Fruit fly (Drosophila melanogaster) whole organism, wandering third instar larva: ENCODE measurements around the gene kra.

Experiments
- Abd-B ChIP-seq: fragments of >200 bp; optimal IDR thresholded peaks from 2 replicates; lab custom pipeline; 2017; ENCODE audit warnings: missing biosample characterization, missing genetic modification characterization
- CG9705 ChIP-seq: fragments of 200-800 bp; sonication (Bioruptor generic); optimal IDR thresholded peaks from 2 replicates; lab custom pipeline; 2018; ENCODE audit warnings: missing biosample characterization, mild to moderate bottlenecking, missing genetic modification characterization
- Dif ChIP-seq: fragments of 200-275, 200-300 bp; sonication (Bioruptor generic); optimal IDR thresholded peaks from 2 replicates; lab custom pipeline; 2018; ENCODE audit warnings: missing biosample characterization, missing genetic modification characterization; ENCODE audit not compliant: partially characterized antibody
- Hr78 ChIP-seq: fragments of >200 bp; optimal IDR thresholded peaks from 2 replicates; lab custom pipeline; 2017; ENCODE audit warnings: missing biosample characterization, missing genetic modification characterization
- Mio ChIP-seq: sonication (Bioruptor generic); optimal IDR thresholded peaks from 2 replicates; lab custom pipeline; 2016; ENCODE audit warnings: missing biosample characterization, missing genetic modification characterization
- Sp1 ChIP-seq: fragments of 200-800 bp; sonication (Bioruptor generic); optimal IDR thresholded peaks from 3 replicates; lab custom pipeline; 2019; ENCODE audit warnings: missing biosample characterization, mild to moderate bottlenecking, missing genetic modification characterization, moderate library complexity
- dmrt93B ChIP-seq: fragments of 200-800 bp; sonication (Bioruptor generic); optimal IDR thresholded peaks from 2 replicates; lab custom pipeline; 2018; ENCODE audit warnings: missing biosample characterization, mild to moderate bottlenecking, missing genetic modification characterization
- fru ChIP-seq: fragments of 200-800 bp; sonication (Bioruptor generic); optimal IDR thresholded peaks from 3 replicates; lab custom pipeline; 2016; ENCODE audit warnings: missing biosample characterization, mild to moderate bottlenecking, missing genetic modification characterization
- h ChIP-seq: fragments of 200-800 bp; sonication (Bioruptor generic); optimal IDR thresholded peaks from 3 replicates; lab custom pipeline; 2016; ENCODE audit warnings: missing biosample characterization, mild to moderate bottlenecking, missing genetic modification characterization
- lola ChIP-seq: fragments of >200 bp; optimal IDR thresholded peaks from 2 replicates; lab custom pipeline; 2017; ENCODE audit warnings: missing biosample characterization, missing genetic modification characterization
- woc ChIP-seq: sonication (Bioruptor generic); optimal IDR thresholded peaks from 2 replicates; lab custom pipeline; 2016; ENCODE audit warnings: missing biosample characterization, mild to moderate bottlenecking, missing genetic modification characterization

DNA sequence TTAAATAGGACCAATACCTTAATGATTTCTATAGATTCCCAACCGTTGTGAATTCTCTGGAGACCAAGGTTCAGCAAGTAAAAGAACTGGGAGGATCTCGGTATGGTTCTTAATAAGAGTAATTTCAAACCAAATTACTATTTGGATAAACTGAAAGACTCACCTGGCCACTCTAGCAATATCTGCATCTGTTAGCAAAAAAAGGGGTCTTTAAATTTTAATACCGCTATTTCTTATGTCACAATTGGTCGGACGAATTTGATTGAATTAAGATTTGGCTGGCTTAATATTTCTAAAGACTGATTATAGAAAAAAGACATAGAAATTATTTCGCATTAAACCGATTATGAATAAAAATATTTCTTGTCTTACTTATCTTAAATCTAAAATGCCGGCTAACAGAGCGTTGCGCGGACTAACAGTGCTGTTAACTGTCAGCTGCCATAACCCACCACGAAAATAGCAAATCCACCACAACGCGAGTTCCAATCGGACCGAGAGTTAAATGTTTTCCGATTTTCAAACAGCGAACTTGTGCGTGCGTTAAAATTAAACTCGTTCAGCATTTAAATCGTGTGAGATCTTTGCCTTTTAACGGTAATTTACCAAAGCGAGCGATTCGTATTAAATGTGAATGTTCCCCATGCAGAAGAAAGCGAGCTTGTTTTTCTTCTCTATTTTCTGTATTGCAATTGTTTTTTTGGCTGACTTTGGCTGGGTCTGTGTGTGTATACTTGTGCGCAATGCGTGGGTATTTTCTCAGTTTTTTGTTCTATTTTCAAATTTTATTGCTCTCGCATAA lies 30.1 kb downstream of the kra start, which contains the start of gene CRMP:
- no peak for TF ChIP-seq dmrt93B
- TF ChIP-seq CG9705 (GFP tag; lab: Kevin White, UChicago) = no peak
- TF ChIP-seq h (GFP tag; lab: Kevin White, UChicago) = no peak
- TF ChIP-seq Abd-B = no peak
- no peak for TF ChIP-seq woc
- no peak for TF ChIP-seq lola (GFP tag; lab: Kevin White, UChicago)
- no peak for TF ChIP-seq Dif (GFP tag; lab: Kevin White, UChicago)
- TF ChIP-seq fru = no peak
- TF ChIP-seq Hr78 = no peak
- no peak for TF ChIP-seq Mio
- no peak for TF ChIP-seq Sp1
